Worm (Caenorhabditis elegans) whole organism, L4/young adult: ENCODE results near the gene col-20.

ENCODE experiments used
- W03F9.2 ChIP-seq: fragments of 150-350 bp; optimal IDR thresholded peaks from 2 replicates; lab custom pipeline; 2014; ENCODE audit warnings: missing biosample characterization, missing genetic modification characterization
- dao-5 ChIP-seq: sonication (generic microtip); optimal IDR thresholded peaks from 2 replicates; lab custom pipeline; 2016; ENCODE audit warnings: missing genotype, missing genetic modification characterization, moderate library complexity, missing compliant biosample characterization
- him-1 ChIP-seq: sonication (generic microtip); optimal IDR thresholded peaks from 2 replicates; lab custom pipeline; 2016; ENCODE audit warnings: missing genotype, missing genetic modification reagents, missing genetic modification characterization, missing compliant biosample characterization

Gene col-20

DNA sequence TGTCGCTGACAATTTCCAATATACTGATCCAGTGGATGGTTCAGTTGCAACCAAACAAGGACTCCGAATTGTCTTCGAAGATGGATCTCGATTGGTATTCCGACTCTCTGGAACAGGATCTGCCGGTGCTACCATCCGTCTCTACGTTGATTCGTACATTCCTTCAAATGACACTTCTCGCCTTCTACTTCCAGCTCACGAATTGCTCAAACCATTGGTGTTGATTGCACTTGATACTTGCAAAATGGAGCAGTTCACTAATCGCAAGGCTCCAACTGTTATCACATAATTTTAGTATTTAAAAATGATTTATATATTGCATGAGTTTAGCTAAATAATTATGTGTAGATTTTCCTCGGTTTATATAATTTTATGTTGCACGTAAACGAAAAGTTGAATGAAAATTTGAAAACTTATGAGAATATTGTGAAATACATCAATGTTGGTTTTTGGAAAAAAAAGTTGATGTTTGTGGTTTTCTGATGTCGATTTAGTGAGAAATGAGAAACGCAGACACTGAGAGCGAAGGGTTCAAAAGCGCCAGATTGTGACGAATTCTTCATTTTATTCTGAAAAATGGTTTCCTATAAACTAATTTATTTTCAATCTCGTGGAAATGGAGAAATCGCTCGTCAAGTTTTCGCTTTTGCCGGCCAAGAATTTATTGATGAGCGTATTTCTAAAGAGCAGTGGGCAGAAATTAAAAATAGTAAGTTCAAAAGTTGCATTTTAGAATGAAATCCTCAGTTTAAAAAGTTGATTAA lies 20.6 kb upstream of the col-20 start, which contains the start of gene gst-9:
Gene gst-9, plus strand, starts transcription at position 574 of the 764 bp plus-strand sequence.
- no peak for TF ChIP-seq dao-5 (tag; lab: Kevin White, UChicago)
- no peak for TF ChIP-seq him-1 (tag; lab: Kevin White, UChicago)
- no peak for TF ChIP-seq W03F9.2 (tag; lab: Kevin White, UChicago)

DNA sequence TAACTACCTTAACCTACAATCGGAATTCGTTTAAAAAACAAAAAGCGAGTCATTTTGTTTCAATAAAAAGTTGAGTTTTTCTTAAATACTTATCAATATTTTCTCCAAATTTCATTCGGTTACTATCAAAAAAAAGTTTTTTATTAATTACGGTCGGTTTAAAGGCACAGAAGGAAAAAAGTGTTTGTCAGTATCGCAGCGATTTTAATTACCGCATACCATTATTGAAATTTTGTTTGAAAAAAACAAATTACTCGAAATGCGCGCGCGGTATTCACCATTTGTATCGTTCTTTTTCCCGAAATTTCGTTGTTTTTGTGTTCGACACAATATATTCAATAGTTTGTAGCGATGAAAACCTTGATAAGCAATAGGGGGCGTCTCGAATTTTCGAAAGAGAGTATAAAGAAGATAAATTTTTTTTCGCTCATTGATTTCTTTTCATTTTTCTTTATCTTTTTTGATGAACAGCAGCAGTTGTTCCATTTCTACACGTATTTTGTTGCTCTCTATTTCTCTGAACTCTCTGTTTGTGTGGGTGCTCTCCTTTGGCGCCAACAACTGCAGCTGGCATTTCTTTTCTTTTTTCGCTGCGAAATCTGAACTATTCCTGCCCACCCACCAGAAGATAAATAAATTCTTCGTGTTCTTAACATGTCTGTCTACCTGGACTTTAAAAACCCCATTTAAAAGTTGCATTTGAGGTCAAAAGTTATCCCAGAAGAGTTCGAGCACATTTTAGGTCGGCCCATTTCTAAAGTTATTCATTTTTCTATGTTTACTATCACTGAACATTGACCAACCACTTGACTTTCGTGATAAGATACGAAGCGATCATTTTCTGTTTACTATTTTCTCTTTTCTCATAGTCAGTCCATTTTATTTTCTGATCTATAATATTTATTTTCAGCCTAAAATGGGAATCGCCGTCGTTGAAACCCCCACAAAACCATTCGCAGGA lies 18.2 kb upstream of the col-20 start, which contains the start of gene pgm-1:
Gene pgm-1, plus strand, starts transcription at position 911 of the 961 bp plus-strand sequence.
- TF ChIP-seq him-1 (tag; lab: Kevin White, UChicago), result no peak
- TF ChIP-seq dao-5 (tag; lab: Kevin White, UChicago), result no peak

DNA sequence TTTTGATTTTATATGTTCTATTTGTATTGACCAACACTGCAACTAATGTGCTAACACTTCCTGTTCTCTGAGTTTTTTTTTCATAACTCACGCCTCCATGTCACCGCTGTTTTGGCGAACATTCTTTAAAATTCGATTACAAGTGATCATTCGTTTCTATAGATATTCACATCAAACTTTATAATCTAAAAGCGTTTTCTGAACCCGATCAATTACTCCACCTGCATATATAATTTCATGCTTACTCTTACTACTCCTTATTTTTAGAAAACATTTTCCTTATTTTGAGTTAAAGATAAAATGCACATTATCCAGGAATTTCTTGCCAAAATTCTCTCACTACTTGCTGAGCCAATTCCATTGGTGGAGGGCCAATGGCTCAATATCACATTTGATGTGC lies 15.4 kb upstream of the col-20 start, which contains the start of gene R05F9.7:
Gene R05F9.7, plus strand, starts transcription at position 301 of the 400 bp plus-strand sequence.
- TF ChIP-seq W03F9.2 (tag; lab: Kevin White, UChicago), result no peak
- TF ChIP-seq him-1 (tag; lab: Kevin White, UChicago), result no peak
- TF ChIP-seq dao-5 (tag; lab: Kevin White, UChicago), result no peak

DNA sequence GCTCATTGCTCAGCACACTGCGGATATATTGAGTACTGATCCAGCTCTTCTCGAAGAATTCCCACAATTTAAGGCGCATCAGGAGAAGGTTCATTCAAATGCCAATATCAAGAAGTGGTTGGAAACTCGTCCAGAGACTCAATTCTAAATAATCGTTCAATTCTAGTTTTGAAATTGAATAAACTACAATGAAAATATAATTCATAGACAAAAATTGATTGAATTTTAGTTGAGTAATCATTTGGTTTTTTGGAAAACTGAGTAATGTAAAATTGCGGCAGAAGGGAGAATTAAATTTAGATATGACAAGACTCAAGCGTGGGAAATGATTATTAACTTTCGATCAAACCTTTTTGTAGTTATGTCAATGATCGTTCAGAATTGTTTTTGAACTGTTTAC lies 13.8 kb upstream of the col-20 start:
- TF ChIP-seq him-1 (tag; lab: Kevin White, UChicago) (no peak), W03F9.2 (tag; lab: Kevin White, UChicago) (no peak), dao-5 (tag; lab: Kevin White, UChicago) (no peak)

DNA sequence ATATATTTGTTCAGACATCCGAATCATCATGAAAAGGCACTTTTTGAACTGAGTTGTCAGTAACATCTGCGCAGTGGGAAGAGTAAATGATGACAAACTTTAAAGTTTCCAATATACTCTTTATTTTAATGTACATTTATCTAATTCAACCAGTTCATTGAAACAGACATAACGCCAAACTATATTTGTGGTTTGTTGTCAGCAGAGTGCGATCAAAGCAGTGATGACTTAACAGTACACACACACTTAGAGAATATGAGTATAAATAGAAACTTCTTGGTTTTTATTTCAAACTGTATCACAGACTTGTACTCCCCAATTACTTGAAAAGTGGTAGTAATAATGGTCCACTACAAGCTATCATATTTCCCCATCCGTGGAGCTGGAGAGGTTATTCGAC lies 12.8 kb upstream of the col-20 start, which contains the start of gene gst-8:
Gene gst-8, plus strand, starts transcription at position 301 of the 400 bp plus-strand sequence.
- TF ChIP-seq W03F9.2 (tag; lab: Kevin White, UChicago), result no peak
- TF ChIP-seq him-1 (tag; lab: Kevin White, UChicago), result no peak
- no peak for TF ChIP-seq dao-5 (tag; lab: Kevin White, UChicago)

DNA sequence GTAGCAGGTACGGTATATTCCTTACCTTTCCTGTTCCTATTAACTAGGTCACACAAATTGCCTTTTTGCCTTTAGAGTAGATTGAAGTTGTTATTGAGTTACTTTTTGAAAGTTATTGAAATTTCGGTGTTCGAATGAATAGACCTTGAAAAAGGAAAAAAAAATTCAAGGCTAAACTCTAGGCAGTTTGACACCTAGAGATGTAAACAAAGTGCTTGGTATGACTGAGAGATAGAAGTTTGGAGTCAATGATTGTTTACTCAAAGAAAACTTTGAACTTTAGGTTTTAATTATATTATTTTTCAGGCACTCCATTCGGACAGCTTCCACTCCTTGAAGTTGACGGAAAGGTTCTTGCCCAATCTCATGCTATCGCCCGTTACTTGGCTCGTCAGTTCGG lies 11.9 kb upstream of the col-20 start:
- TF ChIP-seq dao-5 (tag; lab: Kevin White, UChicago), result no peak
- TF ChIP-seq W03F9.2 (tag; lab: Kevin White, UChicago), result no peak
- no peak for TF ChIP-seq him-1 (tag; lab: Kevin White, UChicago)

DNA sequence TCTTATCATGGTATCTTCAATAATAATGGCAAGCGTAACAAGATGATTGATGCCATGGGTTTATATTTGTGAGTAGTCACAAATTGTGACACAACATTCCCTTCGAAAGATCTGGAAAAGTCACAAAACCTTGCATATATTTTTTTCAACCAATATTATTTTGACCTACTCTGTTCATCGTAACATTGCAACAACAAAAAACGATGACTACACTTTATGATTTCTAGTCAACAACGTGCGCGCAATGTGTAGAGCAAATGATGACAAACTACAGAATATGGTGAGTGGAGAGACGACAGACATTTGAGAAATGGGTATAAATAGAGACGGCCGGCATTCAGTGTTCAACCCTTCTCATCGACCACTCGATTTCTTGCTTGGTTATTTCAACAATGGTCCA lies 11.1 kb upstream of the col-20 start, which contains the start of gene gst-7:
Gene gst-7, plus strand, starts transcription at position 336 of the 400 bp plus-strand sequence.
- TF ChIP-seq dao-5 (tag; lab: Kevin White, UChicago), result no peak
- TF ChIP-seq W03F9.2 (tag; lab: Kevin White, UChicago), result no peak
- no peak for TF ChIP-seq him-1 (tag; lab: Kevin White, UChicago)

DNA sequence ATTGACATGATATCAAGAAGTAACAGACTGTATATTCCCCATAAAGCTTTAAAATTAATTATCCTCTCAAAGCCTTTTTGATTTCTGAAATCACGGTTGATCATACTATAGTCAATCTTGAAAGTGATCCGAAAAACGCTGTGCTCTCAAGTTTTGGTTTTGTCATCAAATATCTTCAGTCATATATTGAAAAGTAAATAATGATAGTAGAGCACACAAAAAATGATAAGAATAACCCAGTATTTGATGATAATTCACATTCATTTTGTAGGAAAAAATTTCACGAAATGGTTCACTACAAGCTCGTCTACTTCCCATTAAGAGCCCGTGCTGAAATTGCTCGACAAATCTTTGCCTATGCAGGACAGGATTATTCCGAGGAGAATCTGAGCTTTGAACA lies 9.0 kb upstream of the col-20 start, which contains the start of gene gst-6:
Gene gst-6, plus strand, starts transcription at position 263 of the 400 bp plus-strand sequence.
- TF ChIP-seq W03F9.2 (tag; lab: Kevin White, UChicago), result no peak
- no peak for TF ChIP-seq him-1 (tag; lab: Kevin White, UChicago)
- no peak for TF ChIP-seq dao-5 (tag; lab: Kevin White, UChicago)

DNA sequence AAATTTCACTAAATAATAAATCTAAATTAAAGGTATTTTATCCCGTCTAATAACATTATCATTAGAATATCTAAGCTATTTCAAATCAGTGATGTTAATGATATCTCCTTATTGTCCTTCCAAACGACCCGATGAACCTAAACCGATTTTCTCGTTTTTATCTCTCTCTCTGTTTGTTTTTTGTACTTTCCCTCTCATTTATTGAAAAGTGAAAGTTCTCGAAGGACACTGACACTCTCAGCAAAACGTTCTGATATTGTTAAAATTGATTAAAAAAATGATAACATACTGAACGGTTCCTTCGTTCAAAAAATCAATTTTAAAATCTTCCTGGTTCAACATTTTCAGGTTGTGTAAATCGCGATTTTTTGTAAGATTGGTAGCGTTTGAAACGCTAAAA lies 5.5 kb upstream of the col-20 start, which contains the start of gene F11G11.13:
Gene F11G11.13, minus strand, starts transcription at position 89 of the 400 bp plus-strand sequence.
- TF ChIP-seq W03F9.2 (tag; lab: Kevin White, UChicago), result no peak
- no peak for TF ChIP-seq dao-5 (tag; lab: Kevin White, UChicago)
- TF ChIP-seq him-1 (tag; lab: Kevin White, UChicago), result no peak

DNA sequence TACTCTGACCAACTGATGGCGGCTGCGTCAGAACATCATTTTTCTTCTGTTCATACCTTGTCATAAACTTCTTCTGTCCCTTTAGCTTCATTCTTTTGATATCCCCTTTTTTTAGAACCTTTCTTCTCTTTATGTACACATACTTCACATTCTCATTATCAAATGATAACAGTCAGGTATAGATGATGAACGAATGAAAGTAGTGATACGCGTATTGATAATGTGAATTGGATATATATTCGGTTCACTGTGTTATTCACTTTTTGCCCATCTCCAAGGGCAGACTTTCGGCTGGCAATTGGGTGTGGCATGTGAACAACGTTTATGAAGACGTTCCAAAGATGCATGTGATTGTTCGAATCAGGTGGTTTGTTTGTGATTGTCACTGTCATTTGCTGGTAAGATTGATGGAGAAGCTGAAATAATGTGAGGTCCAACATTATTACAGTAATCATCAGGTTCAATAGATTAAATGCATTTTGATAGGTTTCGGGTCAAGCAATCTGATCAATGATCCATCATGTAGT lies 3.8 kb upstream of the col-20 start, which contains the start of gene F11G11.15:
Gene F11G11.15, plus strand, starts transcription at position 511 of the 527 bp plus-strand sequence.
- TF ChIP-seq him-1 (tag; lab: Kevin White, UChicago), result no peak
- no peak for TF ChIP-seq dao-5 (tag; lab: Kevin White, UChicago)
- TF ChIP-seq W03F9.2 (tag; lab: Kevin White, UChicago), result no peak

DNA sequence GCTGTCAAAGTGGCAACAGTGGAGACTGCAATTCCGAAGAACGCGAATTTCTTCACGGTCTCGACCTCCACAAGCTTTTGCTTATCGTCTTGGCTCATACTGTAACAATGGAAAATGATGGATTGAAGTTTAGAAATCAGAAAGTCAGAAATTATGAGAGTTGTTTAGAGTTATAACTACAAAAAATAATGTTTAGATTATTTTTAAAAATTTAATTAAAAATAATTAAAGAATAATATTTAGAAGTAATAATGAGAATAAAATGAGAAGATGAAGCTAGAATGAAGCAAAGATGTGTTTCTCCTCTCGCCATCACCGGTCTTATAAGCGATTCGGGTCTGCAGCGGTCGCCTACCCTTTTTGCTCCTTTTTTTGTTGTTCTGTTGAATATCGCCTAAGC lies 2.4 kb upstream of the col-20 start, which contains the start of gene col-73:
Gene col-73, minus strand, starts transcription at position 101 of the 400 bp plus-strand sequence.
- TF ChIP-seq dao-5 (tag; lab: Kevin White, UChicago) (no peak), him-1 (tag; lab: Kevin White, UChicago) (no peak), W03F9.2 (tag; lab: Kevin White, UChicago) (no peak)

DNA sequence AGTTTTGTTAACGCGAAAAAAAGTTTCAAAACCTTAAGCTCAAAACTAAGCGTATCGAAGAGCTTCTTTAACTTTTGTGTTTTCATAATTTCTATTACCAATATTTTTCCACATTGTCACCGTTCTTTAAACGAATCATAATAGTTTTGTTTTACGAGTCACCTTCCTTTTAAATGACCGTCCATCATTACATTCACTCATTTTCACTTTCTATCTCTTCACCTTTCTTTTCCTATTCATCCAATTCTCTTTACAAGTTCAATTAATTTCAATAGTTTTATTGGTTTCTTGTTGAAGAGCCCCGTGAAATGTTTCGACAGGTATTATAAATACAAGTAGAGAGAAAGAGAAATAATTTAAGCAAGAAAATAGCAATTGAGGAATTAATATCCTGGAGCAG lies 1.2 kb upstream of the col-20 start:
- no peak for TF ChIP-seq W03F9.2 (tag; lab: Kevin White, UChicago)
- TF ChIP-seq dao-5 (tag; lab: Kevin White, UChicago), result no peak
- no peak for TF ChIP-seq him-1 (tag; lab: Kevin White, UChicago)
